Worm (Caenorhabditis elegans): Measurements from ENCODE around the gene clec-225.
A peak's percentile ranks its signal among the peaks of the same experiment; 100 is the strongest.

The clec-225 gene

ce11 chrV:13085917-13086552 is 48.7 kb downstream of the clec-225 start (continued):
- 0 out of 2 replicates have a peak, but pooled peaks have one; percentile 24 for TF ChIP-seq mdt-29 (GFP tag; IDR thresholded peaks at IDR 0.05)
- TF ChIP-seq unc-62 (GFP tag; optimal IDR thresholded peaks at IDR 0.05 in 1 of 2), result peak in 1 of 2 experiments; percentile 98
- no peak for TF ChIP-seq unc-62 (tag; optimal IDR thresholded peaks at IDR 0.05)
- peak; percentile 26 for TF ChIP-seq mxl-3 (GFP tag; optimal IDR thresholded peaks at IDR 0.05)
- TF ChIP-seq daf-16 (GFP tag; optimal IDR thresholded peaks at IDR 0.05), result peak in 1 of 2 experiments; percentile 77
- peak; percentile 58 for TF ChIP-seq daf-16 (tag; optimal IDR thresholded peaks at IDR 0.05)
- TF ChIP-seq nhr-48 (tag; optimal IDR thresholded peaks at IDR 0.05), result peak; percentile 11
- no peak for TF ChIP-seq nhr-41 (GFP tag; IDR thresholded peaks at IDR 0.05)
- TF ChIP-seq ceh-20 (GFP tag; IDR thresholded peaks at IDR 0.05), result peak; percentile 90
- peak; percentile 64 for TF ChIP-seq lin-38 (GFP tag; IDR thresholded peaks at IDR 0.05)
- no peak for TF ChIP-seq Y5F2A.4 (GFP tag; optimal IDR thresholded peaks at IDR 0.05)
- no peak for TF ChIP-seq pqm-1 (tag; optimal IDR thresholded peaks at IDR 0.05)
- TF ChIP-seq jun-1 (tag; optimal IDR thresholded peaks at IDR 0.05), result no peak
- TF ChIP-seq tag-97 (GFP tag; IDR thresholded peaks at IDR 0.05), result no peak
- TF ChIP-seq ces-1 (GFP tag; optimal IDR thresholded peaks at IDR 0.05), result no peak

- TF ChIP-seq T20F7.1 (GFP tag; optimal IDR thresholded peaks at IDR 0.05) (peak; percentile 25), hlh-11 (tag; optimal IDR thresholded peaks at IDR 0.05) (peak; percentile 75), daf-12 (tag; optimal IDR thresholded peaks at IDR 0.05) (no peak), ceh-28 (tag; optimal IDR thresholded peaks at IDR 0.05) (no peak), tra-1 (GFP tag; IDR thresholded peaks at IDR 0.05) (peak; percentile 69; the same call in 1 of the 2 replicates), Y105C5A.15 (GFP tag; IDR thresholded peaks at IDR 0.05) (no peak), lsy-2 (tag; optimal IDR thresholded peaks at IDR 0.05) (peak in 1 of 2 experiments; percentile 1), ceh-62 (tag; optimal IDR thresholded peaks at IDR 0.05) (no peak), fos-1 (tag; optimal IDR thresholded peaks at IDR 0.05) (no peak), mes-2 (tag; optimal IDR thresholded peaks at IDR 0.05; ENCODE audit: poor library complexity, severe bottlenecking) (peak; percentile 16), tag-97 (GFP tag; IDR thresholded peaks at IDR 0.05) (no peak), mxl-3 (GFP tag; optimal IDR thresholded peaks at IDR 0.05) (peak; percentile 52), snpc-1.2 (GFP tag; IDR thresholded peaks at IDR 0.05) (no peak), set-16 (GFP tag; IDR thresholded peaks at IDR 0.05) (no peak), dve-1 (tag; optimal IDR thresholded peaks at IDR 0.05; ENCODE audit: insufficient read depth) (peak; percentile 78), nhr-6 (tag; optimal IDR thresholded peaks at IDR 0.05) (no peak), ceh-82 (tag; optimal IDR thresholded peaks at IDR 0.05) (no peak), nhr-77 (tag; optimal IDR thresholded peaks at IDR 0.05) (no peak), snpc-4 (tag; optimal IDR thresholded peaks at IDR 0.05) (no peak), saeg-2 (GFP tag; IDR thresholded peaks at IDR 0.05) (0 out of 2 replicates have a peak, but pooled peaks have one; percentile 39), unc-39 (tag; optimal IDR thresholded peaks at IDR 0.05) (no peak), ztf-11 (tag; optimal IDR thresholded peaks at IDR 0.05) (no peak), zip-2 (tag; optimal IDR thresholded peaks at IDR 0.05) (no peak), nhr-11 (tag; optimal IDR thresholded peaks at IDR 0.05) (no peak), cey-2 (tag; optimal IDR thresholded peaks at IDR 0.05; ENCODE audit: borderline replicate concordance, insufficient read depth) (peak; percentile 79), hlh-30 (tag; optimal IDR thresholded peaks at IDR 0.05; ENCODE audit: insufficient read depth) (peak; percentile 42), dpl-1 (GFP tag; optimal IDR thresholded peaks at IDR 0.05) (no peak), zip-11 (GFP tag; IDR thresholded peaks at IDR 0.05) (no peak), Y5F2A.4 (GFP tag; optimal IDR thresholded peaks at IDR 0.05) (no peak), vab-7 (GFP tag; IDR thresholded peaks at IDR 0.05) (no peak), T26A8.4 (GFP tag; IDR thresholded peaks at IDR 0.05) (no peak), lir-3 (tag; optimal IDR thresholded peaks at IDR 0.05) (no peak), ama-1 (optimal IDR thresholded peaks at IDR 0.05) (peak; percentile 12), ces-1 (GFP tag; optimal IDR thresholded peaks at IDR 0.05) (no peak), mep-1 (tag; optimal IDR thresholded peaks at IDR 0.05) (peak; percentile 35), lim-7 (GFP tag; IDR thresholded peaks at IDR 0.05) (no peak), nhr-42 (GFP tag; IDR thresholded peaks at IDR 0.05) (no peak), F44E2.7 (GFP tag; IDR thresholded peaks at IDR 0.05) (no peak), Y48G9A.11 (GFP tag; IDR thresholded peaks at IDR 0.05) (no peak)
Measured at ce11 chrV:13085227-13085640, 49.5 kb downstream of the clec-225 start.
